Fruit fly (Drosophila melanogaster): Measurements from ENCODE around the gene Fancl.

DNA sequence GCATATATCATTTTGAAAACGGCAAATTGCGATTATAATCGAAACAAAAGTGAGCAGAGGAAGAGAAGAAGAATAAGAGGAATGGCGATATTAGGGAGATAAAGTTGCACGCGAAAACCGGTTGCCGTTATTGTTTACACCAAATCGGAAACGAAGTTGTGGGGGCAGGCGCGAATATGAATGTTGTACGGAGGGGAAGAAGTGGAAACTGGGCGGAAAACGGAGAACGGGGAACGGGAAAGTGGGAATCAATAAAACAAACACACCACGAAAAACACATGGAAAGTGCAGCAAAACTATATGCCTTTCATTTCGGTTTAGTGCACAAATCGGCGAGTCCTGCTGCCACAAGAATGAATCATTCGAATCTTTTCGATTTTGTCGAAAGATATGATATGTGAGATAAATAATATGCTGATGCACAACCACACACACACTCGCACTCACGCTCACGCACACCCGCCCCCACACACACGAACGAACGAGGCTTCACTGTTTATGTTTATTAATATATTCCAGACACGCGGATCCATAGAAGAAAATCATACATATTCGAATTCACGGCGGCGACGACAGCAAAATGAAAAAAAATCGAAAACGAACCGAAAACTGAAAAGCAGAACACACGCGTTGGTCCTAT is 10.5 kb downstream of the Fancl start:
- TF ChIP-seq cnc (optimal IDR thresholded peaks at IDR 0.05) (no peak), CG12768 (GFP tag; optimal IDR thresholded peaks at IDR 0.05) (no peak), kay (GFP tag; ENCODE audit: borderline replicate concordance) (no peak)

All from whole organism, adult.